Worm (Caenorhabditis elegans): ENCODE measurements around the gene pinn-4.
A peak's percentile ranks its signal among the peaks of the same experiment; 100 is the strongest.

Gene pinn-4

DNA sequence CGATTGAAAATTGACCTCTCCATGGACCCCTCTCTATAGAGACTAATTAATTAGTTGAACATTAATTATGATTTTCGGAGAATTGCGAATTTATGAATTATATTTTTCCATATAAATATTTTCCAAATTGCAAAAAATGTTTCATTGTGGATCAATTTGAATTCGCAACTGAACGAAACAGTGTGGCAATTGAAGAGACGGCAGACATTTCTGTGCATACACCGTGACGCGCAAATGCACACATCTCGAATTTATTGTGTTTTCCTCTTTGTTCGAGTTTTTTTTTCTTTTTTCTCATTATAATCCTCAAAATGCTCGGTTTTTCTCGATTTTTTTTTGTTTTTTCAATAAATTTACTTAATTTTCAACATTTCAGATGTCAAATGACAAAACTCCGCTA lies 33.5 kb upstream of the pinn-4 start, which contains the start of gene Y48C3A.20 (continued):
- no peak for TF ChIP-seq zfp-2 (tag; optimal IDR thresholded peaks at IDR 0.05)
- peak; percentile 72 for TF ChIP-seq dve-1 (tag; optimal IDR thresholded peaks at IDR 0.05; ENCODE audit: insufficient read depth)
- TF ChIP-seq hmg-1.1 (GFP tag; IDR thresholded peaks at IDR 0.05), result peak; percentile 44; the same call in 1 of the 2 replicates
- TF ChIP-seq spr-1 (tag; optimal IDR thresholded peaks at IDR 0.05), result peak; percentile 11
- no peak for TF ChIP-seq daf-16 (GFP tag; optimal IDR thresholded peaks at IDR 0.05)
- peak; percentile 53 for TF ChIP-seq daf-16 (tag; optimal IDR thresholded peaks at IDR 0.05)
- TF ChIP-seq gei-8 (GFP tag; optimal IDR thresholded peaks at IDR 0.05), result no peak
- TF ChIP-seq madf-5 (GFP tag; IDR thresholded peaks at IDR 0.05), result no peak
- TF ChIP-seq ceh-20 (GFP tag; IDR thresholded peaks at IDR 0.05), result no peak
- TF ChIP-seq ztf-7 (tag; optimal IDR thresholded peaks at IDR 0.05), result peak; percentile 64
- no peak for TF ChIP-seq nhr-76 (tag; optimal IDR thresholded peaks at IDR 0.05)
- 0 out of 2 replicates have a peak, but pooled peaks have one; percentile 36 for TF ChIP-seq pha-4 (GFP tag; IDR thresholded peaks at IDR 0.05)
- peak; percentile 82 for TF ChIP-seq pha-4 (tag; optimal IDR thresholded peaks at IDR 0.05)
- no peak for TF ChIP-seq nhr-42 (GFP tag; IDR thresholded peaks at IDR 0.05)
- TF ChIP-seq egl-27 (tag; optimal IDR thresholded peaks at IDR 0.05), result no peak
- TF ChIP-seq hif-1 (tag; optimal IDR thresholded peaks at IDR 0.05), result no peak
- no peak for TF ChIP-seq lin-15B (tag; optimal IDR thresholded peaks at IDR 0.05)
- no peak for TF ChIP-seq mes-2 (tag; optimal IDR thresholded peaks at IDR 0.05; ENCODE audit: poor library complexity, severe bottlenecking)
- TF ChIP-seq tag-97 (GFP tag; IDR thresholded peaks at IDR 0.05), result no peak
- TF ChIP-seq ceh-28 (tag; optimal IDR thresholded peaks at IDR 0.05), result no peak
- peak; percentile 59; the same call in 1 of the 2 replicates for TF ChIP-seq snpc-1.2 (GFP tag; IDR thresholded peaks at IDR 0.05)
- peak; percentile 81 for TF ChIP-seq dpl-1 (GFP tag; optimal IDR thresholded peaks at IDR 0.05)
- TF ChIP-seq Y105C5A.15 (GFP tag; IDR thresholded peaks at IDR 0.05), result no peak
- TF ChIP-seq jun-1 (tag; optimal IDR thresholded peaks at IDR 0.05), result no peak
- TF ChIP-seq hlh-30 (tag; optimal IDR thresholded peaks at IDR 0.05; ENCODE audit: insufficient read depth), result peak; percentile 32
- TF ChIP-seq mdt-29 (GFP tag; IDR thresholded peaks at IDR 0.05), result no peak
- TF ChIP-seq mxl-2 (GFP tag; conservative IDR thresholded peaks at IDR 0.05), result no peak
- TF ChIP-seq T20F7.1 (GFP tag; optimal IDR thresholded peaks at IDR 0.05), result peak; percentile 61
- TF ChIP-seq D1046.2 (GFP tag; IDR thresholded peaks at IDR 0.05), result no peak
- no peak for TF ChIP-seq nhr-102 (tag; optimal IDR thresholded peaks at IDR 0.05)
- TF ChIP-seq snpc-4 (tag; optimal IDR thresholded peaks at IDR 0.05), result no peak
- no peak for TF ChIP-seq arid-1 (GFP tag; conservative IDR thresholded peaks at IDR 0.05)
- no peak for TF ChIP-seq daf-12 (tag; optimal IDR thresholded peaks at IDR 0.05)
- TF ChIP-seq hlh-11 (tag; optimal IDR thresholded peaks at IDR 0.05), result no peak
- no peak for TF ChIP-seq T26A8.4 (GFP tag; IDR thresholded peaks at IDR 0.05)
- TF ChIP-seq aha-1 (tag), result peak; percentile 46
- no peak for TF ChIP-seq F10B5.3 (tag; optimal IDR thresholded peaks at IDR 0.05)
- no peak for TF ChIP-seq mxl-3 (GFP tag; optimal IDR thresholded peaks at IDR 0.05)
- TF ChIP-seq mep-1 (tag; optimal IDR thresholded peaks at IDR 0.05), result peak; percentile 73
- no peak for TF ChIP-seq unc-62 (GFP tag; optimal IDR thresholded peaks at IDR 0.05 in 1 of 2)
- no peak for TF ChIP-seq unc-62 (tag; optimal IDR thresholded peaks at IDR 0.05)
- TF ChIP-seq nhr-77 (tag; optimal IDR thresholded peaks at IDR 0.05), result no peak

DNA sequence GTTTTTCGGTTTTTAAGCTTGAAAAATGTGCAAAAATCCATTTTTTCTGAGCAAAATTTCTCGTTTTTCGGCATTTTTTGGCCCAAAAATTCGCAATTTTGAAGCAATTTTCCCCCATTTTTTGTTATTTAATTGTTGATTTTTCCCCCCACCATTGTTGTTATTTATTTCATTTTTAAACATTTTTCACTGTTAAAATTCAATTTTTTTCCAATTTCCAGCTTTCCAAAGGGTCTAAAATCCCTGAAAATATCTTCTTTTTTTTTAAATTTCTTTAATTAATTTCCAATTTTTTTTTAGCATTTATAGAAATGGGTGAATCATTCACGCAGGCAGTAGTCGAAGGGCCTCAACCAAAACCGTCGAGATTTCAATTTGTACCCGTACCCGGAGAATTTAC lies 26.7 kb upstream of the pinn-4 start, which contains the start of gene Y48C3A.12:
Gene Y48C3A.12 (plus strand): TSS at position 301 of the 400 bp plus-strand sequence.
- TF ChIP-seq dmd-8 (GFP tag; IDR thresholded peaks at IDR 0.05) (no peak), hlh-30 (tag; optimal IDR thresholded peaks at IDR 0.05; ENCODE audit: insufficient read depth) (no peak), ztf-7 (tag; optimal IDR thresholded peaks at IDR 0.05) (no peak)
